Worm (Caenorhabditis elegans) whole organism, L4 larva: ENCODE data around the gene pfd-2.

Experiments used
- D1046.2 ChIP-seq: fragments of 200-800 bp; sonication (Bioruptor generic); IDR thresholded peaks from 2 replicates; pipeline ENCODE4 v1.3.6; 2022; ENCODE audit warnings: missing genetic modification characterization, missing compliant biosample characterization
- Y48G9A.11 ChIP-seq: fragments of 200-800 bp; sonication (Bioruptor generic); IDR thresholded peaks from 2 replicates; pipeline ENCODE4 v1.3.6; 2022; ENCODE audit warnings: missing genetic modification reagents, missing genetic modification characterization, missing compliant biosample characterization
- aha-1 ChIP-seq: fragments of 150-350 bp; peaks from one replicate; lab custom pipeline; 2014; ENCODE audit warnings: missing biosample characterization, missing genetic modification characterization
- arid-1 ChIP-seq: fragments of 200-800 bp; sonication (Bioruptor generic); conservative IDR thresholded peaks from 2 replicates; pipeline ENCODE4 v1.3.6; 2022; ENCODE audit warnings: missing genetic modification reagents, missing genetic modification characterization, missing compliant biosample characterization
- ceh-20 ChIP-seq: fragments of 200-800 bp; sonication (Bioruptor generic); IDR thresholded peaks from 2 replicates; pipeline ENCODE4 v1.3.6; 2022; ENCODE audit warnings: missing genetic modification reagents, missing genetic modification characterization, missing compliant biosample characterization
- ceh-28 ChIP-seq: fragments of 150-350 bp; optimal IDR thresholded peaks from 2 replicates; lab custom pipeline; 2014; ENCODE audit warnings: missing biosample characterization, missing genetic modification reagents, missing genetic modification characterization
- ceh-44 ChIP-seq: fragments of 200-800 bp; sonication (Bioruptor generic); IDR thresholded peaks from 2 replicates; pipeline ENCODE4 v1.3.6; 2022; ENCODE audit warnings: missing genetic modification reagents, missing genetic modification characterization, missing compliant biosample characterization
- ctbp-1 ChIP-seq: fragments of 200-800 bp; sonication (Bioruptor generic); IDR thresholded peaks from 2 replicates; pipeline ENCODE4 v1.3.6; 2022; ENCODE audit warnings: missing genetic modification reagents, missing genetic modification characterization, missing compliant biosample characterization
- daf-12 ChIP-seq: fragments of 150-350 bp; optimal IDR thresholded peaks from 2 replicates; lab custom pipeline; 2014; ENCODE audit warnings: missing biosample characterization, missing genetic modification reagents, missing genetic modification characterization
- daf-16 ChIP-seq, 3 experiments: sonication (generic microtip); optimal IDR thresholded peaks; 2 replicates each; lab custom pipeline; 2016 to 2017; ENCODE audit warnings: missing genetic modification characterization in 3 of 3, missing genetic modification reagents in 3 of 3, mild to moderate bottlenecking in 2 of 3, missing compliant biosample characterization in 2 of 3, missing biosample characterization in 1 of 3, moderate library complexity in 1 of 3
- dmd-9 ChIP-seq: fragments of 200-800 bp; sonication (Bioruptor generic); IDR thresholded peaks from 2 replicates; pipeline ENCODE4 v1.3.6; 2022; ENCODE audit warnings: missing genetic modification reagents, missing genetic modification characterization, missing compliant biosample characterization
- dve-1 ChIP-seq: sonication (generic microtip); optimal IDR thresholded peaks from 2 replicates; lab custom pipeline; 2017; ENCODE audit warnings: antibody characterized with exemption, mild to moderate bottlenecking, missing genetic modification characterization, missing compliant biosample characterization; ENCODE audit not compliant: insufficient read depth
- egl-43 ChIP-seq: fragments of 200-800 bp; sonication (Bioruptor generic); IDR thresholded peaks from 2 replicates; pipeline ENCODE4 v1.3.6; 2022; ENCODE audit warnings: missing genetic modification reagents, missing genetic modification characterization, missing compliant biosample characterization
- hif-1 ChIP-seq, 2 experiments: sonication (generic microtip); optimal IDR thresholded peaks; 2 replicates each; lab custom pipeline; 2016 to 2017; ENCODE audit warnings: missing compliant biosample characterization in 2 of 2, missing genetic modification characterization in 2 of 2, missing genetic modification reagents in 2 of 2, missing genotype in 2 of 2, mild to moderate bottlenecking in 1 of 2
- hlh-30 ChIP-seq: sonication (generic microtip); optimal IDR thresholded peaks from 2 replicates; lab custom pipeline; 2017; ENCODE audit warnings: antibody characterized with exemption, mild to moderate bottlenecking, missing genetic modification characterization, missing compliant biosample characterization; ENCODE audit not compliant: insufficient read depth
- lsy-2 ChIP-seq, 2 experiments: fragments of 150-350 bp in 1 of 2; sonication (generic microtip) in 1 of 2; optimal IDR thresholded peaks; 2 replicates each; lab custom pipeline; 2014 to 2017; ENCODE audit warnings: missing biosample characterization in 2 of 2, missing genetic modification characterization in 2 of 2
- nhr-102 ChIP-seq: sonication (generic microtip); optimal IDR thresholded peaks from 2 replicates; lab custom pipeline; 2016; ENCODE audit warnings: mild to moderate bottlenecking, missing genetic modification characterization, moderate library complexity, missing compliant biosample characterization
- nhr-11 ChIP-seq: fragments of 150-350 bp; optimal IDR thresholded peaks from 2 replicates; lab custom pipeline; 2014; ENCODE audit warnings: missing biosample characterization, missing genetic modification characterization
- nhr-25 ChIP-seq: sonication (generic microtip); optimal IDR thresholded peaks from 2 replicates; lab custom pipeline; 2017; ENCODE audit warnings: missing genetic modification characterization, mild to moderate bottlenecking, missing compliant biosample characterization, antibody characterized with exemption, moderate library complexity, borderline replicate concordance; ENCODE audit not compliant: insufficient read depth
- nhr-48 ChIP-seq: sonication (generic microtip); optimal IDR thresholded peaks from 2 replicates; lab custom pipeline; 2016; ENCODE audit warnings: mild to moderate bottlenecking, missing genetic modification characterization, missing compliant biosample characterization
- set-16 ChIP-seq: fragments of 200-800 bp; sonication (Bioruptor generic); IDR thresholded peaks from 2 replicates; pipeline ENCODE4 v1.3.6; 2022; ENCODE audit warnings: missing genetic modification reagents, missing genetic modification characterization, missing compliant biosample characterization
- unc-130 ChIP-seq: sonication (generic microtip); optimal IDR thresholded peaks from 2 replicates; lab custom pipeline; 2016; ENCODE audit warnings: missing genetic modification reagents, missing genetic modification characterization, missing compliant biosample characterization
- unc-62 ChIP-seq, 3 experiments: fragments of 150-350 bp in 1 of 3; sonication (generic microtip); optimal IDR thresholded peaks in 2 of 3; peaks in 1 of 3; 1 replicate in 1 of 3; 2 replicates in 2 of 3; lab custom pipeline; 2014 to 2017; ENCODE audit warnings: missing biosample characterization in 3 of 3, missing genetic modification characterization in 3 of 3, missing genetic modification reagents in 3 of 3, missing genotype in 1 of 3
- vab-7 ChIP-seq: fragments of 200-800 bp; sonication (Bioruptor generic); IDR thresholded peaks from 2 replicates; pipeline ENCODE4 v1.3.6; 2022; ENCODE audit warnings: missing genetic modification reagents, missing genetic modification characterization, missing compliant biosample characterization

The pfd-2 gene

ce11 chrII:4306921-4307630, 19.4 kb upstream of the pfd-2 start, which contains the start of gene Y52E8A.3:
TSS of gene Y52E8A.3 (minus strand) at chrII:4306971.
- TF ChIP-seq daf-12 (no peak), set-16 (no peak), hif-1 (tag; optimal IDR thresholded peaks at IDR 0.05; lab: Kevin White, UChicago) (no peak), nhr-102 (tag; lab: Kevin White, UChicago) (no peak), ceh-28 (tag; lab: Kevin White, UChicago) (no peak), egl-43 (GFP tag; lab: Robert Waterston, UW) (no peak), ceh-44 (GFP tag; lab: Robert Waterston, UW) (no peak), daf-16 (GFP tag; optimal IDR thresholded peaks at IDR 0.05; lab: Kevin White, UChicago) (no peak), daf-16 (tag; optimal IDR thresholded peaks at IDR 0.05; lab: Kevin White, UChicago) (peak; percentile 60), hlh-30 (tag; lab: Kevin White, UChicago) (no peak), nhr-11 (tag; lab: Kevin White, UChicago) (no peak), vab-7 (no peak), nhr-25 (tag; lab: Kevin White, UChicago) (no peak), Y48G9A.11 (GFP tag; lab: Robert Waterston, UW) (no peak), arid-1 (GFP tag; lab: Robert Waterston, UW) (no peak), unc-62 (GFP tag; optimal IDR thresholded peaks at IDR 0.05 in 1 of 2; lab: Kevin White, UChicago) (peak in 1 of 2 experiments; percentile 91), unc-62 (tag; optimal IDR thresholded peaks at IDR 0.05; lab: Kevin White, UChicago) (no peak), lsy-2 (tag; optimal IDR thresholded peaks at IDR 0.05; lab: Kevin White, UChicago) (no peak)
- TF ChIP-seq, all 104 proteins: peak for 2

ce11 chrII:4309112-4309511, 17.4 kb upstream of the pfd-2 start:
- TF ChIP-seq D1046.2 (0 out of 2 replicates have a peak, but pooled peaks have one; percentile 15), egl-43 (GFP tag; lab: Robert Waterston, UW) (0 out of 2 replicates have a peak, but pooled peaks have one; percentile 5), dmd-9 (GFP tag; lab: Robert Waterston, UW) (peak; percentile 70; the same call in 1 of the 2 replicates), ceh-20 (GFP tag; lab: Robert Waterston, UW) (peak; percentile 51; the same call in 1 of the 2 replicates)

- TF ChIP-seq Y48G9A.11 (GFP tag; lab: Robert Waterston, UW) (no peak), ctbp-1 (no peak)
Observed at ce11 chrII:4312115-4312514, 14.4 kb upstream of the pfd-2 start, which contains the start of gene plep-1. TSS of gene plep-1 (minus strand) at chrII:4312215.

- TF ChIP-seq nhr-48 (tag; lab: Kevin White, UChicago), result no peak
- peak; percentile 47 for TF ChIP-seq aha-1 (tag; lab: Kevin White, UChicago)
Observed at ce11 chrII:4316011-4316410, 10.5 kb upstream of the pfd-2 start, which contains the start of gene srw-40. TSS of gene srw-40 (minus strand) at chrII:4316111.

- TF ChIP-seq aha-1 (tag; lab: Kevin White, UChicago) (peak; percentile 97), dve-1 (tag; lab: Kevin White, UChicago) (no peak)
Observed at ce11 chrII:4319537-4320019, 6.9 kb upstream of the pfd-2 start, which contains the start of gene Y52E8A.6. TSS of gene Y52E8A.6 (minus strand) at chrII:4319969.

- peak; percentile 12 for TF ChIP-seq unc-130 (GFP tag; lab: Kevin White, UChicago)
- no peak for TF ChIP-seq nhr-25 (tag; lab: Kevin White, UChicago)
Observed at ce11 chrII:4320455-4320854, 6.1 kb upstream of the pfd-2 start, which contains the start of gene Y52E8A.2. TSS of gene Y52E8A.2 (plus strand) at chrII:4320836.
